Worm (Caenorhabditis elegans) whole organism, young adult: Measurements from ENCODE around the gene nhr-143.

Source experiments
- B0019.2 ChIP-seq: fragments of 200-800 bp; sonication (Bioruptor generic); conservative IDR thresholded peaks from 2 replicates; pipeline ENCODE4 v1.3.6; 2022; ENCODE audit warnings: missing genetic modification reagents, missing genetic modification characterization, missing compliant biosample characterization
- B0336.3 ChIP-seq: fragments of 200-800 bp; sonication (Bioruptor generic); IDR thresholded peaks from 2 replicates; pipeline ENCODE4 v1.3.6; 2022; ENCODE audit warnings: missing genetic modification characterization, missing compliant biosample characterization
- F10E7.11 ChIP-seq: sonication (generic microtip); optimal IDR thresholded peaks from 2 replicates; lab custom pipeline; 2017; ENCODE audit warnings: mild to moderate bottlenecking, missing genetic modification characterization, moderate library complexity, missing compliant biosample characterization
- F37B4.10 ChIP-seq: fragments of 200-800 bp; sonication (Bioruptor generic); IDR thresholded peaks from 2 replicates; pipeline ENCODE4 v1.3.6; 2022; ENCODE audit warnings: missing genetic modification characterization, missing compliant biosample characterization
- K11D2.4 ChIP-seq: fragments of 200-800 bp; sonication (Bioruptor generic); IDR thresholded peaks from 2 replicates; pipeline ENCODE4 v1.3.6; 2022; ENCODE audit warnings: missing genetic modification reagents, missing genetic modification characterization, missing compliant biosample characterization
- Y53G8AR.9 ChIP-seq: fragments of 200-800 bp; sonication (Bioruptor generic); conservative IDR thresholded peaks from 2 replicates; pipeline ENCODE4 v1.3.6; 2022; ENCODE audit warnings: missing genetic modification reagents, missing genetic modification characterization, missing compliant biosample characterization
- Y56A3A.18 ChIP-seq: fragments of 200-800 bp; sonication (Bioruptor generic); IDR thresholded peaks from 2 replicates; pipeline ENCODE4 v1.3.6; 2022; ENCODE audit warnings: missing genetic modification reagents, missing genetic modification characterization, missing compliant biosample characterization
- Y79H2A.3 ChIP-seq: fragments of 200-800 bp; sonication (Bioruptor generic); conservative IDR thresholded peaks from 2 replicates; pipeline ENCODE4 v1.3.6; 2022; ENCODE audit warnings: missing genetic modification reagents, missing genetic modification characterization, missing compliant biosample characterization
- ama-1 ChIP-seq, 3 experiments: fragments of 150-350 bp in 1 of 3; sonication (generic microtip) in 2 of 3; optimal IDR thresholded peaks; 2 replicates each; lab custom pipeline; 2014 to 2018; ENCODE audit warnings: missing biosample characterization in 2 of 3, missing genetic modification characterization in 2 of 3, missing genetic modification reagents in 2 of 3
- atf-7 ChIP-seq: sonication (generic microtip); optimal IDR thresholded peaks from 2 replicates; lab custom pipeline; 2017; ENCODE audit warnings: mild to moderate bottlenecking, missing genetic modification characterization, missing compliant biosample characterization
- ccch-3 ChIP-seq: fragments of 200-800 bp; sonication (Bioruptor generic); optimal IDR thresholded peaks from 2 replicates; lab custom pipeline; 2018; ENCODE audit warnings: mild to moderate bottlenecking, missing genetic modification characterization, missing compliant biosample characterization
- cebp-2 ChIP-seq: fragments of 200-800 bp; sonication (Bioruptor generic); IDR thresholded peaks from 2 replicates; pipeline ENCODE4 v1.3.6; 2022; ENCODE audit warnings: missing genetic modification characterization, missing compliant biosample characterization
- ceh-100 ChIP-seq: fragments of 200-800 bp; sonication (Bioruptor generic); IDR thresholded peaks from 2 replicates; pipeline ENCODE4 v1.3.6; 2022; ENCODE audit warnings: missing genetic modification reagents, missing genetic modification characterization, missing compliant biosample characterization
- ceh-58 ChIP-seq: fragments of 200-800 bp; sonication (Bioruptor generic); IDR thresholded peaks from 2 replicates; pipeline ENCODE4 v1.3.6; 2022; ENCODE audit warnings: missing genetic modification characterization, missing compliant biosample characterization
- ceh-91 ChIP-seq: fragments of 200-800 bp; sonication (Bioruptor generic); IDR thresholded peaks from 2 replicates; pipeline ENCODE4 v1.3.6; 2022; ENCODE audit warnings: missing genetic modification reagents, missing genetic modification characterization, missing compliant biosample characterization
- chd-7 ChIP-seq: sonication (generic microtip); optimal IDR thresholded peaks from 2 replicates; lab custom pipeline; 2016; ENCODE audit warnings: mild to moderate bottlenecking, missing genetic modification characterization, moderate library complexity, missing compliant biosample characterization
- die-1 ChIP-seq: sonication (generic microtip); optimal IDR thresholded peaks from 2 replicates; lab custom pipeline; 2016; ENCODE audit warnings: missing genotype, mild to moderate bottlenecking, missing genetic modification characterization, missing compliant biosample characterization
- dpl-1 ChIP-seq: fragments of 150-350 bp; optimal IDR thresholded peaks from 2 replicates; lab custom pipeline; 2014; ENCODE audit warnings: missing biosample characterization, missing genetic modification reagents, missing genetic modification characterization
- egrh-3 ChIP-seq: fragments of 200-800 bp; sonication (Bioruptor generic); IDR thresholded peaks from 2 replicates; pipeline ENCODE4 v1.3.6; 2022; ENCODE audit warnings: missing genetic modification reagents, missing genetic modification characterization, missing compliant biosample characterization
- ekl-4 ChIP-seq: fragments of 200-800 bp; sonication (Bioruptor generic); IDR thresholded peaks from 2 replicates; pipeline ENCODE4 v1.3.6; 2022; ENCODE audit warnings: missing genetic modification reagents, missing genetic modification characterization, missing compliant biosample characterization
- fkh-3 ChIP-seq: sonication (generic microtip); optimal IDR thresholded peaks from 2 replicates; lab custom pipeline; 2016; ENCODE audit warnings: mild to moderate bottlenecking, missing genetic modification characterization, missing compliant biosample characterization
- him-1 ChIP-seq: sonication (generic microtip); optimal IDR thresholded peaks from 2 replicates; lab custom pipeline; 2016; ENCODE audit warnings: missing genotype, missing genetic modification reagents, missing genetic modification characterization, missing compliant biosample characterization
- hrde-1 ChIP-seq: sonication (generic microtip); optimal IDR thresholded peaks from 2 replicates; lab custom pipeline; 2016; ENCODE audit warnings: missing genetic modification characterization, mild to moderate bottlenecking, missing compliant biosample characterization, moderate library complexity, missing genotype, missing genetic modification reagents, borderline replicate concordance
- let-607 ChIP-seq, 2 experiments: fragments of 200-800 bp in 1 of 2; sonication (Bioruptor generic) in 1 of 2; sonication (generic microtip) in 1 of 2; optimal IDR thresholded peaks; 2 replicates each; lab custom pipeline; 2016 to 2018; ENCODE audit warnings: mild to moderate bottlenecking in 2 of 2, missing compliant biosample characterization in 2 of 2, missing genetic modification characterization in 2 of 2, moderate library complexity in 2 of 2, missing genotype in 1 of 2
- lin-35 ChIP-seq, 3 experiments: fragments of 150-350 bp in 2 of 3; sonication (generic microtip) in 1 of 3; optimal IDR thresholded peaks; 2 replicates each; lab custom pipeline; 2014 to 2018; ENCODE audit warnings: missing biosample characterization in 3 of 3, missing genetic modification characterization in 3 of 3, missing genetic modification reagents in 3 of 3
- madf-3 ChIP-seq: fragments of 200-800 bp; sonication (Bioruptor generic); IDR thresholded peaks from 2 replicates; pipeline ENCODE4 v1.3.6; 2022; ENCODE audit warnings: missing genetic modification reagents, missing genetic modification characterization, missing compliant biosample characterization
- mcd-1 ChIP-seq: fragments of 200-800 bp; sonication (Bioruptor generic); IDR thresholded peaks from 2 replicates; pipeline ENCODE4 v1.3.6; 2022; ENCODE audit warnings: missing genetic modification reagents, missing genetic modification characterization, missing compliant biosample characterization
- mxl-1 ChIP-seq: sonication (generic microtip); optimal IDR thresholded peaks from 2 replicates; lab custom pipeline; 2016; ENCODE audit warnings: missing genetic modification characterization, missing compliant biosample characterization
- nfyb-1 ChIP-seq: fragments of 200-800 bp; sonication (Bioruptor generic); IDR thresholded peaks from 2 replicates; pipeline ENCODE4 v1.3.6; 2022; ENCODE audit warnings: missing genetic modification reagents, missing genetic modification characterization, missing compliant biosample characterization
- nhr-120 ChIP-seq: fragments of 200-800 bp; sonication (Bioruptor generic); IDR thresholded peaks from 2 replicates; pipeline ENCODE4 v1.3.6; 2022; ENCODE audit warnings: missing genetic modification characterization, missing compliant biosample characterization
- nhr-80 ChIP-seq: sonication (generic microtip); optimal IDR thresholded peaks from 2 replicates; lab custom pipeline; 2016; ENCODE audit warnings: missing genetic modification characterization, missing compliant biosample characterization
- snpc-1.1 ChIP-seq: sonication (generic microtip); optimal IDR thresholded peaks from 2 replicates; lab custom pipeline; 2017; ENCODE audit warnings: missing genetic modification characterization, mild to moderate bottlenecking, missing compliant biosample characterization, antibody characterized with exemption, moderate library complexity, missing genotype, missing genetic modification reagents; ENCODE audit not compliant: insufficient read depth
- somi-1 ChIP-seq: fragments of 200-800 bp; sonication (Bioruptor generic); optimal IDR thresholded peaks from 2 replicates; lab custom pipeline; 2018; ENCODE audit warnings: mild to moderate bottlenecking, missing genetic modification characterization, missing compliant biosample characterization
- sptf-2 ChIP-seq: fragments of 200-800 bp; sonication (Bioruptor generic); optimal IDR thresholded peaks from 2 replicates; lab custom pipeline; 2018; ENCODE audit warnings: mild to moderate bottlenecking, missing genetic modification characterization, missing compliant biosample characterization
- tbp1 ChIP-seq: fragments of 200-800 bp; sonication (Bioruptor generic); optimal IDR thresholded peaks from 2 replicates; lab custom pipeline; 2018; ENCODE audit warnings: mild to moderate bottlenecking, missing genetic modification characterization, missing compliant biosample characterization
- tbx-9 ChIP-seq: sonication (generic microtip); optimal IDR thresholded peaks from 2 replicates; lab custom pipeline; 2016; ENCODE audit warnings: borderline replicate concordance, missing genetic modification characterization, inconsistent platforms, missing compliant biosample characterization
- unc-62 ChIP-seq: fragments of 150-350 bp; optimal IDR thresholded peaks from 2 replicates; lab custom pipeline; 2014; ENCODE audit warnings: missing biosample characterization, missing genetic modification reagents, missing genetic modification characterization
- zfh-2 ChIP-seq: fragments of 200-800 bp; sonication (Bioruptor generic); conservative IDR thresholded peaks from 2 replicates; pipeline ENCODE4 v1.3.6; 2022; ENCODE audit warnings: missing genetic modification reagents, missing genetic modification characterization, missing compliant biosample characterization
- ztf-22 ChIP-seq: fragments of 200-800 bp; sonication (Bioruptor generic); optimal IDR thresholded peaks from 2 replicates; lab custom pipeline; 2018; ENCODE audit warnings: mild to moderate bottlenecking, missing genetic modification characterization, moderate library complexity, missing compliant biosample characterization
- ztf-26 ChIP-seq: sonication (generic microtip); optimal IDR thresholded peaks from 2 replicates; lab custom pipeline; 2017; ENCODE audit warnings: missing genetic modification characterization, missing compliant biosample characterization
- ztf-3 ChIP-seq: fragments of 200-800 bp; sonication (Bioruptor generic); optimal IDR thresholded peaks from 2 replicates; lab custom pipeline; 2018; ENCODE audit warnings: mild to moderate bottlenecking, missing genetic modification characterization, missing compliant biosample characterization

Gene nhr-143

ce11 chrV:8974889-8975422, at the start of gene nhr-143:
Gene nhr-143 (minus strand): TSS chrV:8974939.
- TF ChIP-seq nhr-80 (peak; percentile 63), cebp-2 (GFP tag; lab: Robert Waterston, UW) (no peak)

ce11 chrV:9022078-9022477, 47.3 kb upstream of the nhr-143 start, which contains the start of gene oac-41:
Gene oac-41 (minus strand): TSS chrV:9022178.
- TF ChIP-seq hrde-1 (tag; lab: Kevin White, UChicago) (no peak), ccch-3 (no peak), B0019.2 (GFP tag; lab: Robert Waterston, UW) (no peak), fkh-3 (no peak), F10E7.11 (tag; lab: Kevin White, UChicago) (no peak), nhr-120 (no peak), F37B4.10 (GFP tag; lab: Robert Waterston, UW) (no peak), sptf-2 (GFP tag; lab: Kevin White, UChicago) (no peak), Y79H2A.3 (GFP tag; lab: Robert Waterston, UW) (no peak), B0336.3 (GFP tag; lab: Robert Waterston, UW) (no peak), Y56A3A.18 (GFP tag; lab: Robert Waterston, UW) (no peak)
- TF ChIP-seq, all 124 proteins: peak for 0

- no peak for TF ChIP-seq ama-1 (optimal IDR thresholded peaks at IDR 0.05; lab: Kevin White, UChicago)
- no peak for TF ChIP-seq ama-1 (GFP tag; optimal IDR thresholded peaks at IDR 0.05; lab: Kevin White, UChicago)
- TF ChIP-seq nhr-80: no peak
- no peak for TF ChIP-seq die-1 (tag; lab: Kevin White, UChicago)
- no peak for TF ChIP-seq ceh-100 (GFP tag; lab: Robert Waterston, UW)
- no peak for TF ChIP-seq ceh-58 (GFP tag; lab: Robert Waterston, UW)
- TF ChIP-seq Y53G8AR.9: no peak
- no peak for TF ChIP-seq ztf-22
- TF ChIP-seq ceh-91 (GFP tag; lab: Robert Waterston, UW): no peak
- no peak for TF ChIP-seq madf-3
- TF ChIP-seq tbx-9 (tag; lab: Kevin White, UChicago): no peak
- TF ChIP-seq unc-62 (GFP tag; lab: Kevin White, UChicago): no peak
- no peak for TF ChIP-seq snpc-1.1 (tag; lab: Kevin White, UChicago)
- no peak for TF ChIP-seq ztf-3 (GFP tag; lab: Kevin White, UChicago)
- no peak for TF ChIP-seq chd-7
- no peak for TF ChIP-seq zfh-2 (GFP tag; lab: Robert Waterston, UW)
- TF ChIP-seq somi-1: no peak
- no peak for TF ChIP-seq tbp1 (GFP tag; lab: Kevin White, UChicago)
Observed at ce11 chrV:9018871-9019270, 44.1 kb upstream of the nhr-143 start.

DNA sequence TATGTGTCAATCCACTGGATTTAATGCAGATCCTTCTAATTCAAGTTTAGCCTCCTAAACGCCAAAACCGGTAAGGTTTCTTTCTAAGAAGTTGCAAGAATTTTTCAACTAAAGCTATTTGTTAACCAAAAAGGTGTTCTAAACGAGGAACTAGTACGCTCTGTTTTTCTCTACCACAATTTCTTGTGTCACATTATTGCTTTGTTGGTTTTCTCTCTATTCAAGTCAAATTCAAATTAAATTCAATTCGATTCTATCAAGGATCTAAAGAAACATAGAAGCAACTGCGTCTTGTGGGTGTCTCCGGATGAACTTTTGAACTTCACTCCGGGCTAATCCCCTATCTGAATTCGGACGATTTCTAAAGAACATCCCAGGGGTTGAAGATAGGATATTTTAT, 41.7 kb upstream of the nhr-143 start, which contains the start of gene oac-40:
Gene oac-40, plus strand, starts transcription at position 301 of the 400 bp plus-strand sequence.
- TF ChIP-seq nfyb-1: no peak
- no peak for TF ChIP-seq dpl-1 (GFP tag; lab: Kevin White, UChicago)
- no peak for TF ChIP-seq ztf-26 (tag; lab: Kevin White, UChicago)
- TF ChIP-seq let-607 (tag; optimal IDR thresholded peaks at IDR 0.05; lab: Kevin White, UChicago): no peak
- no peak for TF ChIP-seq egrh-3 (GFP tag; lab: Robert Waterston, UW)
- TF ChIP-seq atf-7 (tag; lab: Kevin White, UChicago): no peak
- TF ChIP-seq mcd-1 (GFP tag; lab: Robert Waterston, UW): no peak
- TF ChIP-seq him-1 (tag; lab: Kevin White, UChicago): no peak
- no peak for TF ChIP-seq ekl-4 (GFP tag; lab: Robert Waterston, UW)
- no peak for TF ChIP-seq K11D2.4 (GFP tag; lab: Robert Waterston, UW)
- TF ChIP-seq nhr-120: no peak
- no peak for TF ChIP-seq lin-35 (GFP tag; optimal IDR thresholded peaks at IDR 0.05; lab: Kevin White, UChicago)
- no peak for TF ChIP-seq mxl-1 (tag; lab: Kevin White, UChicago)
